Worm (Caenorhabditis elegans) whole organism, L4 larva: ENCODE measurements around the gene srh-271.
A peak's percentile ranks its signal among the peaks of the same experiment; 100 is the strongest.

Experiments
- F26F4.8 ChIP-seq: fragments of 200-800 bp; sonication (Bioruptor generic); conservative IDR thresholded peaks from 2 replicates; pipeline ENCODE4 v1.3.6; 2022; ENCODE audit warnings: missing genetic modification characterization, missing compliant biosample characterization
- F44E2.7 ChIP-seq: fragments of 200-800 bp; sonication (Bioruptor generic); IDR thresholded peaks from 2 replicates; pipeline ENCODE4 v2.1.2; 2022; ENCODE audit warnings: missing genetic modification characterization, missing compliant biosample characterization
- T20F7.1 ChIP-seq: fragments of 200-800 bp; sonication (Bioruptor generic); optimal IDR thresholded peaks from 2 replicates; lab custom pipeline; 2018; ENCODE audit warnings: mild to moderate bottlenecking, missing genetic modification characterization, missing compliant biosample characterization
- Y105C5A.15 ChIP-seq: fragments of 200-800 bp; sonication (Bioruptor generic); IDR thresholded peaks from 2 replicates; pipeline ENCODE4 v1.3.6; 2022; ENCODE audit warnings: missing genetic modification characterization, missing compliant biosample characterization
- Y48G9A.11 ChIP-seq: fragments of 200-800 bp; sonication (Bioruptor generic); IDR thresholded peaks from 2 replicates; pipeline ENCODE4 v1.3.6; 2022; ENCODE audit warnings: missing genetic modification reagents, missing genetic modification characterization, missing compliant biosample characterization
- Y5F2A.4 ChIP-seq: fragments of 200-800 bp; sonication (Bioruptor generic); optimal IDR thresholded peaks from 2 replicates; lab custom pipeline; 2018; ENCODE audit warnings: mild to moderate bottlenecking, missing genetic modification characterization, missing compliant biosample characterization
- ZK546.5 ChIP-seq, 2 experiments: sonication (generic microtip); optimal IDR thresholded peaks; 2 replicates each; lab custom pipeline; 2017; ENCODE audit warnings: missing biosample characterization in 2 of 2, missing genetic modification characterization in 2 of 2
- aly-2 ChIP-seq: sonication (generic microtip); optimal IDR thresholded peaks from 2 replicates; lab custom pipeline; 2018; ENCODE audit warnings: missing biosample characterization, missing genetic modification characterization
- arid-1 ChIP-seq: fragments of 200-800 bp; sonication (Bioruptor generic); conservative IDR thresholded peaks from 2 replicates; pipeline ENCODE4 v1.3.6; 2022; ENCODE audit warnings: missing genetic modification reagents, missing genetic modification characterization, missing compliant biosample characterization
- ceh-20 ChIP-seq: fragments of 200-800 bp; sonication (Bioruptor generic); IDR thresholded peaks from 2 replicates; pipeline ENCODE4 v1.3.6; 2022; ENCODE audit warnings: missing genetic modification reagents, missing genetic modification characterization, missing compliant biosample characterization
- ceh-32 ChIP-seq: sonication (generic microtip); optimal IDR thresholded peaks from 2 replicates; lab custom pipeline; 2016; ENCODE audit warnings: mild to moderate bottlenecking, missing genetic modification characterization, missing compliant biosample characterization; ENCODE audit not compliant: poor library complexity
- ces-1 ChIP-seq: fragments of 150-350 bp; sonication (generic microtip); optimal IDR thresholded peaks from 4 replicates; lab custom pipeline; 2014; ENCODE audit warnings: missing biosample characterization, missing genetic modification reagents, missing genetic modification characterization
- ctbp-1 ChIP-seq: fragments of 200-800 bp; sonication (Bioruptor generic); IDR thresholded peaks from 2 replicates; pipeline ENCODE4 v1.3.6; 2022; ENCODE audit warnings: missing genetic modification reagents, missing genetic modification characterization, missing compliant biosample characterization
- daf-16 ChIP-seq, 3 experiments: sonication (generic microtip); optimal IDR thresholded peaks; 2 replicates each; lab custom pipeline; 2016 to 2017; ENCODE audit warnings: missing genetic modification characterization in 3 of 3, missing genetic modification reagents in 3 of 3, mild to moderate bottlenecking in 2 of 3, missing compliant biosample characterization in 2 of 3, missing biosample characterization in 1 of 3, moderate library complexity in 1 of 3
- daf-19 ChIP-seq: fragments of 200-800 bp; sonication (Bioruptor generic); conservative IDR thresholded peaks from 2 replicates; pipeline ENCODE4 v1.3.6; 2022; ENCODE audit warnings: missing genetic modification characterization, missing compliant biosample characterization
- dmd-6 ChIP-seq: fragments of 200-800 bp; sonication (Bioruptor generic); IDR thresholded peaks from 2 replicates; pipeline ENCODE4 v1.3.6; 2022; ENCODE audit warnings: missing genetic modification reagents, missing genetic modification characterization, missing compliant biosample characterization
- dve-1 ChIP-seq: sonication (generic microtip); optimal IDR thresholded peaks from 2 replicates; lab custom pipeline; 2017; ENCODE audit warnings: antibody characterized with exemption, mild to moderate bottlenecking, missing genetic modification characterization, missing compliant biosample characterization; ENCODE audit not compliant: insufficient read depth
- fkh-10 ChIP-seq: fragments of 150-350 bp; optimal IDR thresholded peaks from 2 replicates; lab custom pipeline; 2014; ENCODE audit warnings: missing biosample characterization, missing genetic modification reagents, missing genetic modification characterization
- hlh-11 ChIP-seq: fragments of 200-800 bp; sonication (Bioruptor generic); optimal IDR thresholded peaks from 2 replicates; lab custom pipeline; 2018; ENCODE audit warnings: mild to moderate bottlenecking, missing genetic modification characterization, missing compliant biosample characterization
- lin-1 ChIP-seq: fragments of 200-800 bp; sonication (Bioruptor generic); IDR thresholded peaks from 2 replicates; pipeline ENCODE4 v1.3.6; 2022; ENCODE audit warnings: missing genetic modification reagents, missing genetic modification characterization, missing compliant biosample characterization
- lin-13 ChIP-seq: fragments of 150-350 bp; optimal IDR thresholded peaks from 2 replicates; lab custom pipeline; 2014; ENCODE audit warnings: missing biosample characterization, missing genetic modification reagents, missing genetic modification characterization
- lin-38 ChIP-seq: fragments of 200-800 bp; sonication (Bioruptor generic); IDR thresholded peaks from 2 replicates; pipeline ENCODE4 v1.3.6; 2022; ENCODE audit warnings: missing genetic modification reagents, missing genetic modification characterization, missing compliant biosample characterization
- lin-39 ChIP-seq: fragments of 150-350 bp; optimal IDR thresholded peaks from 2 replicates; lab custom pipeline; 2014; ENCODE audit warnings: missing biosample characterization, missing genetic modification reagents, missing genetic modification characterization
- lsy-2 ChIP-seq, 2 experiments: fragments of 150-350 bp in 1 of 2; sonication (generic microtip) in 1 of 2; optimal IDR thresholded peaks; 2 replicates each; lab custom pipeline; 2014 to 2017; ENCODE audit warnings: missing biosample characterization in 2 of 2, missing genetic modification characterization in 2 of 2
- madf-9 ChIP-seq: fragments of 200-800 bp; sonication (Bioruptor generic); conservative IDR thresholded peaks from 2 replicates; pipeline ENCODE4 v1.3.6; 2022; ENCODE audit warnings: missing genetic modification reagents, missing genetic modification characterization, missing compliant biosample characterization
- mep-1 ChIP-seq: fragments of 150-350 bp; sonication (generic microtip); optimal IDR thresholded peaks from 3 replicates; lab custom pipeline; 2014; ENCODE audit warnings: missing biosample characterization, missing genetic modification characterization
- mes-2 ChIP-seq: sonication (generic microtip); optimal IDR thresholded peaks from 2 replicates; lab custom pipeline; 2016; ENCODE audit warnings: missing genotype, mild to moderate bottlenecking, missing genetic modification characterization, missing compliant biosample characterization; ENCODE audit not compliant: poor library complexity, severe bottlenecking
- nhr-102 ChIP-seq: sonication (generic microtip); optimal IDR thresholded peaks from 2 replicates; lab custom pipeline; 2016; ENCODE audit warnings: mild to moderate bottlenecking, missing genetic modification characterization, moderate library complexity, missing compliant biosample characterization
- nhr-25 ChIP-seq: sonication (generic microtip); optimal IDR thresholded peaks from 2 replicates; lab custom pipeline; 2017; ENCODE audit warnings: missing genetic modification characterization, mild to moderate bottlenecking, missing compliant biosample characterization, antibody characterized with exemption, moderate library complexity, borderline replicate concordance; ENCODE audit not compliant: insufficient read depth
- nhr-28 ChIP-seq: fragments of 150-350 bp; optimal IDR thresholded peaks from 2 replicates; lab custom pipeline; 2014; ENCODE audit warnings: missing biosample characterization, missing genetic modification characterization
- nhr-48 ChIP-seq: sonication (generic microtip); optimal IDR thresholded peaks from 2 replicates; lab custom pipeline; 2016; ENCODE audit warnings: mild to moderate bottlenecking, missing genetic modification characterization, missing compliant biosample characterization
- nhr-6 ChIP-seq: fragments of 150-350 bp; optimal IDR thresholded peaks from 2 replicates; lab custom pipeline; 2014; ENCODE audit warnings: missing biosample characterization, missing genetic modification characterization
- nhr-76 ChIP-seq: fragments of 150-350 bp; optimal IDR thresholded peaks from 2 replicates; lab custom pipeline; 2014; ENCODE audit warnings: missing biosample characterization, missing genetic modification characterization
- pha-4 ChIP-seq, 2 experiments: fragments of 150-350 bp in 1 of 2; fragments of 200-800 bp in 1 of 2; sonication (Bioruptor generic) in 1 of 2; IDR thresholded peaks in 1 of 2; optimal IDR thresholded peaks in 1 of 2; 2 replicates each; pipeline versions ENCODE4 v1.3.6 to Lab custom; 2014 to 2022; ENCODE audit warnings: missing genetic modification characterization in 2 of 2, missing genetic modification reagents in 2 of 2, missing biosample characterization in 1 of 2, missing compliant biosample characterization in 1 of 2
- php-3 ChIP-seq: fragments of 200-800 bp; sonication (Bioruptor generic); IDR thresholded peaks from 2 replicates; pipeline ENCODE4 v1.3.6; 2022; ENCODE audit warnings: missing genetic modification reagents, missing genetic modification characterization, missing compliant biosample characterization
- pqm-1 ChIP-seq: sonication (generic microtip); optimal IDR thresholded peaks from 2 replicates; lab custom pipeline; 2017; ENCODE audit warnings: missing biosample characterization, missing genetic modification characterization
- rbr-2 ChIP-seq: sonication (generic microtip); optimal IDR thresholded peaks from 2 replicates; lab custom pipeline; 2016; ENCODE audit warnings: missing genotype, missing genetic modification characterization, missing compliant biosample characterization
- snpc-4 ChIP-seq: fragments of 150-350 bp; optimal IDR thresholded peaks from 2 replicates; lab custom pipeline; 2014; ENCODE audit warnings: missing biosample characterization, missing genetic modification characterization
- spr-1 ChIP-seq: sonication (generic microtip); optimal IDR thresholded peaks from 2 replicates; lab custom pipeline; 2016; ENCODE audit warnings: mild to moderate bottlenecking, missing genetic modification characterization, missing compliant biosample characterization
- unc-130 ChIP-seq: sonication (generic microtip); optimal IDR thresholded peaks from 2 replicates; lab custom pipeline; 2016; ENCODE audit warnings: missing genetic modification reagents, missing genetic modification characterization, missing compliant biosample characterization
- unc-39 ChIP-seq: sonication (generic microtip); optimal IDR thresholded peaks from 2 replicates; lab custom pipeline; 2017; ENCODE audit warnings: missing biosample characterization, missing genetic modification characterization
- unc-62 ChIP-seq, 3 experiments: fragments of 150-350 bp in 1 of 3; sonication (generic microtip); optimal IDR thresholded peaks in 2 of 3; peaks in 1 of 3; 1 replicate in 1 of 3; 2 replicates in 2 of 3; lab custom pipeline; 2014 to 2017; ENCODE audit warnings: missing biosample characterization in 3 of 3, missing genetic modification characterization in 3 of 3, missing genetic modification reagents in 3 of 3, missing genotype in 1 of 3
- vab-7 ChIP-seq: fragments of 200-800 bp; sonication (Bioruptor generic); IDR thresholded peaks from 2 replicates; pipeline ENCODE4 v1.3.6; 2022; ENCODE audit warnings: missing genetic modification reagents, missing genetic modification characterization, missing compliant biosample characterization
- zfp-2 ChIP-seq: sonication (generic microtip); optimal IDR thresholded peaks from 2 replicates; lab custom pipeline; 2016; ENCODE audit warnings: mild to moderate bottlenecking, missing genetic modification characterization, missing compliant biosample characterization

The srh-271 gene

DNA sequence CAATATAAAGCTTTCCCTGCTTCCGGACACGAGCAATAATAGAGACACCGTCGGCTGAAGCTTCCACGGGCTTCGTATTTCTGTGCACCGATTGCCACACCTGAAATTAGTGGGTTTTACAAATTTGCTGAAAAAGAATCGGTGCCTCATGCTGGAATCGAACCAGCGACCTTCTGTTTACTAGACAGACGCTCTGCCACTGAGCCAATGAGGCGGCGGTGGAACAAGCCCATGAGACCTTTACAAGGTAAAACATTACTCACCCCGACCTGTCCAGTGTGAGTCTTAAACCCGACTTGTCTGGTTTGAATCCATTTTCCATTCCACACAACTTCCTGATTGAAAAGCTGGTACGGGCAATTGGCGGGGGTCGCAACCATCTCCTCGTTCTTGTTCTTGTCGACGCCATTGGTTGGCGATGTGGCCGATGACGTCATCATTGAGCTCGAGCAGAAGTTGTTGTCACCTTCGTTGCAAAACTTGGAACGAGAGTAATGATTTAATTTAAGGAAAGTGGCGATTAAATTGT, 42.8 kb upstream of the srh-271 start, which contains the start of gene ndx-2 (continued):
- TF ChIP-seq Y5F2A.4 (GFP tag; lab: Kevin White, UChicago) (peak; percentile 41), snpc-4 (no peak), F26F4.8 (peak; percentile 90), ZK546.5 (tag; optimal IDR thresholded peaks at IDR 0.05; lab: Kevin White, UChicago) (no peak), lin-38 (GFP tag; lab: Robert Waterston, UW) (peak; percentile 85), lin-13 (GFP tag; lab: Kevin White, UChicago) (peak; percentile 78), lin-1 (GFP tag; lab: Robert Waterston, UW) (peak; percentile 17; the same call in 1 of the 2 replicates), mes-2 (tag; lab: Kevin White, UChicago) (peak; percentile 70), nhr-6 (no peak), php-3 (GFP tag; lab: Robert Waterston, UW) (0 out of 2 replicates have a peak, but pooled peaks have one; percentile 50), nhr-25 (no peak), dmd-6 (GFP tag; lab: Robert Waterston, UW) (peak; percentile 57), zfp-2 (tag; lab: Kevin White, UChicago) (no peak), unc-62 (GFP tag; optimal IDR thresholded peaks at IDR 0.05 in 1 of 2; lab: Kevin White, UChicago) (no peak), unc-62 (tag; optimal IDR thresholded peaks at IDR 0.05; lab: Kevin White, UChicago) (no peak), vab-7 (GFP tag; lab: Robert Waterston, UW) (0 out of 2 replicates have a peak, but pooled peaks have one; percentile 46), Y105C5A.15 (GFP tag; lab: Robert Waterston, UW) (0 out of 2 replicates have a peak, but pooled peaks have one; percentile 47), ctbp-1 (peak; percentile 66), F44E2.7 (peak; percentile 69; the same call in 1 of the 2 replicates), dve-1 (tag; lab: Kevin White, UChicago) (peak; percentile 10), T20F7.1 (GFP tag; lab: Kevin White, UChicago) (no peak), pha-4 (GFP tag; IDR thresholded peaks at IDR 0.05; lab: Robert Waterston, UW) (peak; percentile 85), pha-4 (tag; optimal IDR thresholded peaks at IDR 0.05; lab: Kevin White, UChicago) (no peak), unc-39 (tag; lab: Kevin White, UChicago) (no peak), hlh-11 (tag; lab: Kevin White, UChicago) (peak; percentile 10), arid-1 (GFP tag; lab: Robert Waterston, UW) (peak; percentile 54; the same call in 1 of the 2 replicates), spr-1 (tag; lab: Kevin White, UChicago) (no peak), daf-16 (GFP tag; optimal IDR thresholded peaks at IDR 0.05; lab: Kevin White, UChicago) (peak in 1 of 2 experiments; percentile 57), daf-16 (tag; optimal IDR thresholded peaks at IDR 0.05; lab: Kevin White, UChicago) (peak; percentile 90), lsy-2 (tag; optimal IDR thresholded peaks at IDR 0.05; lab: Kevin White, UChicago) (no peak), madf-9 (GFP tag; lab: Robert Waterston, UW) (peak; percentile 43; the same call in 1 of the 2 replicates)

- no peak for TF ChIP-seq php-3 (GFP tag; lab: Robert Waterston, UW)
- TF ChIP-seq rbr-2, result no peak
- no peak for TF ChIP-seq ces-1 (GFP tag; lab: Kevin White, UChicago)
- TF ChIP-seq unc-62 (GFP tag; optimal IDR thresholded peaks at IDR 0.05 in 1 of 2; lab: Kevin White, UChicago), result peak in 1 of 2 experiments; percentile 93
- TF ChIP-seq unc-62 (tag; optimal IDR thresholded peaks at IDR 0.05; lab: Kevin White, UChicago), result no peak
Measured at ce11 chrV:2660457-2660856, 38.7 kb upstream of the srh-271 start.

- TF ChIP-seq lin-13 (GFP tag; lab: Kevin White, UChicago) (no peak), nhr-102 (no peak), lin-39 (tag; lab: Kevin White, UChicago) (no peak), nhr-25 (no peak), daf-19 (GFP tag; lab: Robert Waterston, UW) (no peak), nhr-48 (tag; lab: Kevin White, UChicago) (no peak), unc-130 (GFP tag; lab: Kevin White, UChicago) (no peak), mep-1 (tag; lab: Kevin White, UChicago) (peak; percentile 36), Y48G9A.11 (GFP tag; lab: Robert Waterston, UW) (no peak), nhr-28 (tag; lab: Kevin White, UChicago) (peak; percentile 18), ceh-20 (GFP tag; lab: Robert Waterston, UW) (no peak), aly-2 (tag; lab: Kevin White, UChicago) (no peak), ceh-32 (tag; lab: Kevin White, UChicago) (no peak), lin-1 (GFP tag; lab: Robert Waterston, UW) (no peak), fkh-10 (GFP tag; lab: Kevin White, UChicago) (no peak), lsy-2 (tag; optimal IDR thresholded peaks at IDR 0.05; lab: Kevin White, UChicago) (peak in 1 of 2 experiments; percentile 54), nhr-76 (tag; lab: Kevin White, UChicago) (no peak), Y5F2A.4 (GFP tag; lab: Kevin White, UChicago) (no peak), pqm-1 (tag; lab: Kevin White, UChicago) (peak; percentile 9)
Measured at ce11 chrV:2657682-2658081, 35.9 kb upstream of the srh-271 start.
